Fruit fly (Drosophila melanogaster): ENCODE data around the gene Srx.

The Srx gene

DNA sequence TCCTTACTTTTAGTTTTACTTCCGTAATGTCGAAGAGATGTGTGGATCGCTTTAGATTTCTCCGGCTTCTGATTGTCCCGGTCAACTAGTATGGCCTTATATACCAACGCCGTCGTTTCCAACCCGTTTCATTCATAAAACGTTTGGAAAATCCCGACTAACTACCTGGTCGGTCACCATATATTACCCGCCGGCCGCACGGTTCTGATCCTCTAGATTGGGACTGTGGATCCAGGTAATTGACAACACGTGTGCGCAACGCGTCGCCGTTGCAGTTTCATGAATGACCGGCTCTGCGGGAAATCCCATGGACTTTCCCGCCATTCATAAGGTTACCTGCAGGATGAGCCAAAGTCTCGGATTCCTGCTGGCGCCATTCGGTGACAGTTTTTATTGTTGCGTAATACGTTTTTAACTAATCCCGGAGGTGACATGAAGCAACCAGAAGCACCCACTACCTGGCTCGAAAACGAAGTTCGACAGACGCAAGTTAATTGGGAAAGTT lies 37.1 kb upstream of the Srx start, which contains the start of gene CG12986 (continued):
- TF ChIP-seq cad (GFP tag; optimal IDR thresholded peaks at IDR 0.05) = peak; percentile 59

DNA sequence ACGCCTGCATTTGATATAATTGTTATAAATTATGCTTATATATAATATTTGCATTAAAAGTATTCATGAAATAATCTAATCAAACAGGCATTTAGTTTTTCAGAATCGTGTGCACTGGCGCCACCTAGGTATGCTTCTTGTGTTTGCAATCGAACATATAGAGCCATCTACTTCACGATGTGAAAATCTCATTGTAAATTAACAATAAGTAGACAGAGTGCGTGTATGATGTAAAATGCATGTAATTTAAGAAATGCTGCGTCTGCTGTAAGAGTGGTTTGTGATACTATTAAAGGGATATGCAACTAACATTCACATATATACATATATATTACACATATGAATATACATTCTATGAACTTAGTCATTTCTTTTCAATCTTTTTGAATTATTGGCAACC lies 36.5 kb upstream of the Srx start:
- TF ChIP-seq chm (GFP tag; IDR thresholded peaks at IDR 0.05) = no peak
- no peak for TF ChIP-seq tll (GFP tag; optimal IDR thresholded peaks at IDR 0.05)
- no peak for TF ChIP-seq dimm (GFP tag; IDR thresholded peaks at IDR 0.05)
- no peak for TF ChIP-seq CG9437 (GFP tag; optimal IDR thresholded peaks at IDR 0.05)
- no peak for TF ChIP-seq Sox100B (GFP tag; optimal IDR thresholded peaks at IDR 0.05)
- TF ChIP-seq bigmax (GFP tag; optimal IDR thresholded peaks at IDR 0.05) = no peak
- TF ChIP-seq Awh (GFP tag; IDR thresholded peaks at IDR 0.05) = no peak
- TF ChIP-seq CG34422 (GFP tag; IDR thresholded peaks at IDR 0.05) = no peak
- no peak for TF ChIP-seq Fer3 (tag; optimal IDR thresholded peaks at IDR 0.05)
- no peak for TF ChIP-seq slp2 (GFP tag; optimal IDR thresholded peaks at IDR 0.05)
- TF ChIP-seq CG15479 (GFP tag; optimal IDR thresholded peaks at IDR 0.05) = no peak
- no peak for TF ChIP-seq CG10366 (GFP tag; IDR thresholded peaks at IDR 0.05)
- TF ChIP-seq h (optimal IDR thresholded peaks at IDR 0.05) = no peak
- TF ChIP-seq CG31365 (tag; optimal IDR thresholded peaks at IDR 0.05) = peak; percentile 9
- TF ChIP-seq CG6654 (GFP tag; optimal IDR thresholded peaks at IDR 0.05) = no peak
- no peak for TF ChIP-seq CG2129 (GFP tag; IDR thresholded peaks at IDR 0.05; ENCODE audit: partially characterized antibody)
- TF ChIP-seq gem (tag; optimal IDR thresholded peaks at IDR 0.05) = peak; percentile 35
- no peak for TF ChIP-seq sr (GFP tag; IDR thresholded peaks at IDR 0.05)
- TF ChIP-seq dati (GFP tag; IDR thresholded peaks at IDR 0.05) = no peak
- TF ChIP-seq ap (GFP tag; IDR thresholded peaks at IDR 0.05) = no peak
- TF ChIP-seq CG14667 (GFP tag; IDR thresholded peaks at IDR 0.05) = no peak
- TF ChIP-seq CG15696 (tag; optimal IDR thresholded peaks at IDR 0.05) = peak; percentile 51
- no peak for TF ChIP-seq D (optimal IDR thresholded peaks at IDR 0.05)
- no peak for TF ChIP-seq D (GFP tag; optimal IDR thresholded peaks at IDR 0.05)
- no peak for TF ChIP-seq lab (GFP tag; optimal IDR thresholded peaks at IDR 0.05)
- TF ChIP-seq CG2889 (GFP tag; IDR thresholded peaks at IDR 0.05) = no peak
- TF ChIP-seq knrl (GFP tag; IDR thresholded peaks at IDR 0.05; ENCODE audit: partially characterized antibody) = peak; percentile 66; the same call in 1 of the 3 replicates
- TF ChIP-seq tio (GFP tag; optimal IDR thresholded peaks at IDR 0.05) = no peak
- no peak for TF ChIP-seq Neu2 (GFP tag; optimal IDR thresholded peaks at IDR 0.05; ENCODE audit: borderline replicate concordance)
- no peak for TF ChIP-seq her (GFP tag; optimal IDR thresholded peaks at IDR 0.05)
- no peak; the same call in 1 of the 2 replicates for TF ChIP-seq inv (GFP tag; IDR thresholded peaks at IDR 0.05; ENCODE audit: partially characterized antibody)
- TF ChIP-seq CG5953 (GFP tag; IDR thresholded peaks at IDR 0.05) = no peak
- no peak for TF ChIP-seq MTF-1 (GFP tag; optimal IDR thresholded peaks at IDR 0.05; ENCODE audit: borderline replicate concordance)
- no peak for TF ChIP-seq CG7786 (GFP tag; optimal IDR thresholded peaks at IDR 0.05)
- TF ChIP-seq CG18764 (GFP tag; optimal IDR thresholded peaks at IDR 0.05) = no peak
- TF ChIP-seq sna (GFP tag; IDR thresholded peaks at IDR 0.05; ENCODE audit: partially characterized antibody) = no peak
- TF ChIP-seq chinmo (GFP tag; IDR thresholded peaks at IDR 0.05; ENCODE audit: partially characterized antibody) = peak; percentile 90
- TF ChIP-seq CG15601 (tag; optimal IDR thresholded peaks at IDR 0.05) = peak; percentile 49
- TF ChIP-seq CG10431 (GFP tag; optimal IDR thresholded peaks at IDR 0.05) = no peak
- TF ChIP-seq CG6683 (GFP tag; optimal IDR thresholded peaks at IDR 0.05) = no peak
- TF ChIP-seq zen2 (GFP tag; IDR thresholded peaks at IDR 0.05; ENCODE audit: partially characterized antibody) = no peak
- no peak for TF ChIP-seq ro (GFP tag; IDR thresholded peaks at IDR 0.05)
- no peak for TF ChIP-seq fd102C (GFP tag; optimal IDR thresholded peaks at IDR 0.05)
- TF ChIP-seq vnd (GFP tag; IDR thresholded peaks at IDR 0.05; ENCODE audit: partially characterized antibody) = no peak
- TF ChIP-seq ash1 (GFP tag; optimal IDR thresholded peaks at IDR 0.05) = no peak
- TF ChIP-seq ERR (GFP tag; optimal IDR thresholded peaks at IDR 0.05) = no peak
- TF ChIP-seq Dip2 (GFP tag; IDR thresholded peaks at IDR 0.05) = peak; percentile 98
- TF ChIP-seq sug (tag; optimal IDR thresholded peaks at IDR 0.05) = peak; percentile 33
